Fruit fly (Drosophila melanogaster): Measurements from ENCODE around the gene Top2.

The Top2 gene

dm6 chr2L:19439598-19440230 lies 13.6 kb downstream of the Top2 start (continued):
- peak; percentile 57 for TF ChIP-seq Lhr (GFP tag; optimal IDR thresholded peaks at IDR 0.05)
- peak; percentile 53 for TF ChIP-seq CG18476 (GFP tag; optimal IDR thresholded peaks at IDR 0.05)
- peak; percentile 60 for TF ChIP-seq eyg (GFP tag; optimal IDR thresholded peaks at IDR 0.05)
- peak; percentile 63 for TF ChIP-seq CrebB (tag; optimal IDR thresholded peaks at IDR 0.05)
- TF ChIP-seq CG11456 (GFP tag; IDR thresholded peaks at IDR 0.05) = peak; percentile 71; the same call in 1 of the 3 replicates
- TF ChIP-seq Camta (GFP tag; optimal IDR thresholded peaks at IDR 0.05) = peak; percentile 86
- peak; percentile 89 for TF ChIP-seq cwo (GFP tag; optimal IDR thresholded peaks at IDR 0.05)
- TF ChIP-seq Fer2 (tag; optimal IDR thresholded peaks at IDR 0.05) = no peak
- peak; percentile 57 for TF ChIP-seq CG10267 (tag; optimal IDR thresholded peaks at IDR 0.05)
- TF ChIP-seq gfzf (GFP tag; optimal IDR thresholded peaks at IDR 0.05) = no peak
- TF ChIP-seq mam (GFP tag; optimal IDR thresholded peaks at IDR 0.05) = peak; percentile 81
- peak; percentile 27; the same call in 1 of the 2 replicates for TF ChIP-seq E2f1 (GFP tag; IDR thresholded peaks at IDR 0.05)
- peak; percentile 50 for TF ChIP-seq az2 (GFP tag; optimal IDR thresholded peaks at IDR 0.05)
- TF ChIP-seq slp2 (GFP tag; optimal IDR thresholded peaks at IDR 0.05) = peak; percentile 61
- TF ChIP-seq ATbp (GFP tag; optimal IDR thresholded peaks at IDR 0.05) = peak; percentile 76
- TF ChIP-seq otp (GFP tag; IDR thresholded peaks at IDR 0.05) = peak; percentile 83
- peak; percentile 91 for TF ChIP-seq Nf-YA (GFP tag; IDR thresholded peaks at IDR 0.05)
- TF ChIP-seq CG3065 (GFP tag; optimal IDR thresholded peaks at IDR 0.05) = peak; percentile 77
- TF ChIP-seq CG16815 (GFP tag; optimal IDR thresholded peaks at IDR 0.05) = peak; percentile 46
- TF ChIP-seq CG3995 (GFP tag; optimal IDR thresholded peaks at IDR 0.05) = peak; percentile 7
- peak; percentile 84 for TF ChIP-seq CG11695 (GFP tag; IDR thresholded peaks at IDR 0.05)
- peak; percentile 83 for TF ChIP-seq Rfx (GFP tag; IDR thresholded peaks at IDR 0.05)
- no peak for TF ChIP-seq CG34224 (GFP tag; IDR thresholded peaks at IDR 0.05; ENCODE audit: partially characterized antibody)
- peak; percentile 73 for TF ChIP-seq nmo (GFP tag; optimal IDR thresholded peaks at IDR 0.05)
- peak; percentile 86 for TF ChIP-seq CG34422 (GFP tag; IDR thresholded peaks at IDR 0.05)
- TF ChIP-seq CG16863 (GFP tag; optimal IDR thresholded peaks at IDR 0.05) = peak; percentile 89
- TF ChIP-seq TFAM (GFP tag; optimal IDR thresholded peaks at IDR 0.05) = no peak
- TF ChIP-seq CG15011 (GFP tag; optimal IDR thresholded peaks at IDR 0.05) = peak; percentile 50
- TF ChIP-seq tx (GFP tag; optimal IDR thresholded peaks at IDR 0.05) = peak; percentile 53
- peak; percentile 86 for TF ChIP-seq wdn (GFP tag; IDR thresholded peaks at IDR 0.05)
- peak; percentile 49 for TF ChIP-seq p53 (GFP tag; optimal IDR thresholded peaks at IDR 0.05)
- TF ChIP-seq CG9609 (GFP tag; optimal IDR thresholded peaks at IDR 0.05) = peak; percentile 56
- TF ChIP-seq CG11085 (GFP tag; IDR thresholded peaks at IDR 0.05) = no peak
- peak; percentile 83 for TF ChIP-seq chn (GFP tag; optimal IDR thresholded peaks at IDR 0.05)
- no peak for TF ChIP-seq ato (GFP tag; IDR thresholded peaks at IDR 0.05; ENCODE audit: partially characterized antibody)
- TF ChIP-seq CG16779 (GFP tag; IDR thresholded peaks at IDR 0.05) = peak; percentile 65; the same call in 1 of the 2 replicates
- TF ChIP-seq B-H1 (GFP tag; IDR thresholded peaks at IDR 0.05) = peak; percentile 43; the same call in 2 of the 3 replicates
- TF ChIP-seq CG7556 (GFP tag; optimal IDR thresholded peaks at IDR 0.05) = peak; percentile 81
- TF ChIP-seq CG12104 (GFP tag; optimal IDR thresholded peaks at IDR 0.05) = no peak
- peak; percentile 74 for TF ChIP-seq jumu (GFP tag; optimal IDR thresholded peaks at IDR 0.05)
- TF ChIP-seq CG10959 (GFP tag; IDR thresholded peaks at IDR 0.05) = peak; percentile 44; the same call in 1 of the 2 replicates
- TF ChIP-seq pho (GFP tag; optimal IDR thresholded peaks at IDR 0.05) = peak; percentile 86
- TF ChIP-seq Taf1 (GFP tag; IDR thresholded peaks at IDR 0.05) = peak; percentile 30; the same call in 1 of the 2 replicates
- TF ChIP-seq lab (GFP tag; optimal IDR thresholded peaks at IDR 0.05) = peak; percentile 87
- no peak for TF ChIP-seq CG13287 (GFP tag; IDR thresholded peaks at IDR 0.05; ENCODE audit: partially characterized antibody)
- TF ChIP-seq CG8478 (optimal IDR thresholded peaks at IDR 0.05) = no peak
- TF ChIP-seq slbo (GFP tag; IDR thresholded peaks at IDR 0.05) = peak; percentile 85
- peak; percentile 81 for TF ChIP-seq PHDP (tag; optimal IDR thresholded peaks at IDR 0.05)
- no peak for TF ChIP-seq CG17612 (GFP tag; IDR thresholded peaks at IDR 0.05)
- TF ChIP-seq CG32772 (GFP tag; IDR thresholded peaks at IDR 0.05) = peak; percentile 62

Data from whole organism, embryonic.